Worm (Caenorhabditis elegans) whole organism, young adult: Measurements from ENCODE around the gene ver-1.

Experiments
- madf-6 ChIP-seq: fragments of 200-800 bp; sonication (Bioruptor generic); IDR thresholded peaks from 2 replicates; pipeline ENCODE4 v1.3.6; 2022; ENCODE audit warnings: missing genetic modification reagents, missing genetic modification characterization, missing compliant biosample characterization
- nfya-2 ChIP-seq: fragments of 200-800 bp; sonication (Bioruptor generic); IDR thresholded peaks from 2 replicates; pipeline ENCODE4 v1.3.6; 2022; ENCODE audit warnings: missing genetic modification reagents, missing genetic modification characterization, missing compliant biosample characterization
- sea-2 ChIP-seq: fragments of 200-800 bp; sonication (Bioruptor generic); IDR thresholded peaks from 2 replicates; pipeline ENCODE4 v1.3.6; 2022; ENCODE audit warnings: missing genetic modification characterization, missing compliant biosample characterization

DNA sequence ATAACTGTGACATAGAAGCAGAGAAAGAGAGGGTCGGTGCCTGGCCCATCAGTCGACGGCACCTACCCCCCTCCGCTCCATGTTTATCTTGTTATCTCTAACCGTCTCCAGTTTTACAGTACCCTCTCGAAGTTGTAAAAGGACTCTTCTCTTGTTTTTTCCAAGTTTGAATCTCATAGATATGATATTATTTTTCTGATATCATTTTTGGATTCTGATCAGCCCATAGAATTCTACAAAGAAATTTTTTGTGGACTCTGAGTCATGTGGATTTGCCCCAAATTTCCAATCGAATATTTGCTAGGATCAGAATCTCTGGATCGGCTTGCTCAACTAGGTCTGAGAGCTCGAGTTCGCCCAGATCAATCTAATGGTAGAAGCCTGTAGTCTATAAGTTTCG, 42.0 kb upstream of the ver-1 start, which contains the start of gene C29F9.6:
- TF ChIP-seq madf-6 (GFP tag; lab: Robert Waterston, UW) (no peak), sea-2 (GFP tag; lab: Robert Waterston, UW) (no peak), nfya-2 (GFP tag; lab: Robert Waterston, UW) (no peak)
